Fruit fly (Drosophila melanogaster) S2 (cell line): ENCODE data around the gene CG31157.

Source experiments
- CG8478 ChIP-seq: fragments of >200 bp; optimal IDR thresholded peaks from 2 replicates; lab custom pipeline; 2018
- CTCF ChIP-seq, 2 experiments: fragments of >200 bp; optimal IDR thresholded peaks; 2 replicates each; lab custom pipeline; 2018

DNA sequence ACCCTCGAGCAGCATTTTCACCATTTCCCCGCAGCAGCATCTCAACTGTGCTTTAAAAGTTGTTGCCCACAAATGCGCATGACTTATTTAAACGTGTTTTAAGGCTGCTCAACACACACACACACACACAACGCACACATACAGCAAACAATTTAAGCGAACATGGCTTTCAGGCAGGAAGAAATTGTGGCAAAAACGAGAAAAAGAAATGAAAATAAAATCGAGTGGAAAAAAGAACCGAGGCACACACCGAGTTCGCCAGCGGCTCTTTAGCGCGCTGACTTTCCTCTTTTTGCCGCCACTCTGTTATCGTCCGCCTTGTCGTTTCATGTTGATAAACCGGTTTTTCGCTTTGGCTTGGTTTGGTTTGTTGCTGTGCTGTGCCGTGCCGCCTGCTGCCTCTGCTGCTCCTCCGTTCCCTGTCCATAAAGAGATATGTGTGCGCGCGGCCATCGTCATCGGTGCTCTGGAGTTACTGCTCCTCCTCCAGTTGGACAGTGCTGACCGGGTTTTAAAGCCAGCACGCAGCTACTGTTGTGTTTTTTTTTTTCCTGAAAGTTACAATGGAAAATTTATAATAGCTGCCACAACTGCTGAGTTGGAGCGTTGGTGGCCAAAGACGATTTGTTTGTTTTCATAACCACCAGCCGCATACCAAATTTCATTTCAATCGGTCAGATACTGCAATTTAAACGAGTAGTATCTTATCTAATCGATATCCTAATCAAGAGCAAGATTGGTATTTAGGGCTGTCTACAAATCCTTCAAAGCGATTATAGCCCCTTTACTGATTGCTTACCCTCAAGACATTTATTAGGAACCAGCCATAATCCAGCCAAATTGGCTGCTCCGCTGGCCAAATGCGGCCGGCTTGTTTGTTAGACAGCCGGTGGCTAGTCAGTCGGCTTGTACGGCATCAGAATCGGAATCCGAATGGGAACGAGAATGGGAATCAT is 31.4 kb upstream of the CG31157 start:
- TF ChIP-seq CTCF (optimal IDR thresholded peaks at IDR 0.05; lab: Kevin White, UChicago) (no peak), CG8478 (lab: Kevin White, UChicago) (no peak)
